Fruit fly (Drosophila melanogaster): ENCODE measurements around the gene CG33170.

- no peak for TF ChIP-seq Gsc (GFP tag; IDR thresholded peaks at IDR 0.05)
- TF ChIP-seq wdn (GFP tag; IDR thresholded peaks at IDR 0.05) = no peak
- no peak for TF ChIP-seq CrebB (tag; optimal IDR thresholded peaks at IDR 0.05)
- no peak for TF ChIP-seq CG8089 (GFP tag; optimal IDR thresholded peaks at IDR 0.05)
- no peak for TF ChIP-seq CG16815 (GFP tag; optimal IDR thresholded peaks at IDR 0.05)
- TF ChIP-seq B-H2 (GFP tag; optimal IDR thresholded peaks at IDR 0.05) = no peak
- TF ChIP-seq Dref (GFP tag; IDR thresholded peaks at IDR 0.05) = no peak
- no peak for TF ChIP-seq Asciz (GFP tag; optimal IDR thresholded peaks at IDR 0.05)
- no peak for TF ChIP-seq MESR4 (GFP tag; optimal IDR thresholded peaks at IDR 0.05)
- no peak for TF ChIP-seq dpn (GFP tag; optimal IDR thresholded peaks at IDR 0.05)
- no peak for TF ChIP-seq Ada2b (GFP tag; IDR thresholded peaks at IDR 0.05)
These were observed 41.2 kb upstream of the CG33170 start for dm6 chr3L:22823230-22823629.

All from whole organism, embryonic.